In genomic region chr3R:12542947-12543346, dm6 we compare ENCODE assay signal across 1 fruit fly cellular context.
TF ChIP-seq lines count a peak whose summit lies in the region.

No protein-coding gene starts in this region.

TF ChIP-seq in whole organism, embryonic, 481 proteins besides CTCF, POLR2A, EP300 and RAD21 (continued from another document):
- TF ChIP-seq exex (tag; optimal IDR thresholded peaks at IDR 0.05; lab: Kevin White, UChicago) (no peak), CG7556 (GFP tag; optimal IDR thresholded peaks at IDR 0.05; lab: Kevin White, UChicago) (peak; percentile 63), HHEX (GFP tag; optimal IDR thresholded peaks at IDR 0.05; lab: Kevin White, UChicago) (peak; percentile 37), slbo (GFP tag; IDR thresholded peaks at IDR 0.05; lab: Robert Waterston, UW) (peak; percentile 32; the same call in 1 of the 2 replicates), CG11504 (tag; optimal IDR thresholded peaks at IDR 0.05; lab: Kevin White, UChicago) (peak; percentile 66), CG10147 (GFP tag; optimal IDR thresholded peaks at IDR 0.05; lab: Kevin White, UChicago) (peak; percentile 26), Xbp1 (GFP tag; optimal IDR thresholded peaks at IDR 0.05; lab: Kevin White, UChicago) (peak; percentile 2), NfI (GFP tag; optimal IDR thresholded peaks at IDR 0.05; lab: Kevin White, UChicago) (peak; percentile 21), BtbVII (GFP tag; optimal IDR thresholded peaks at IDR 0.05; lab: Kevin White, UChicago) (peak; percentile 35), CG30431 (GFP tag; optimal IDR thresholded peaks at IDR 0.05; lab: Kevin White, UChicago) (no peak), lmd (GFP tag; IDR thresholded peaks at IDR 0.05; lab: Robert Waterston, UW) (peak; percentile 9; the same call in 1 of the 2 replicates), CG12299 (tag; optimal IDR thresholded peaks at IDR 0.05; lab: Kevin White, UChicago) (no peak), CG18619 (GFP tag; optimal IDR thresholded peaks at IDR 0.05; lab: Kevin White, UChicago) (peak; percentile 18), CG10543 (GFP tag; optimal IDR thresholded peaks at IDR 0.05; lab: Kevin White, UChicago) (peak; percentile 20), CG18599 (GFP tag; optimal IDR thresholded peaks at IDR 0.05; lab: Kevin White, UChicago) (peak; percentile 76), Sox102F (GFP tag; optimal IDR thresholded peaks at IDR 0.05; lab: Kevin White, UChicago) (peak; percentile 35), CG2678 (tag; optimal IDR thresholded peaks at IDR 0.05; lab: Kevin White, UChicago) (peak; percentile 72), danr (GFP tag; IDR thresholded peaks at IDR 0.05; lab: Robert Waterston, UW) (no peak), Oli (tag; optimal IDR thresholded peaks at IDR 0.05; lab: Kevin White, UChicago) (peak; percentile 24), Neu2 (GFP tag; optimal IDR thresholded peaks at IDR 0.05; lab: Kevin White, UChicago; ENCODE audit: borderline replicate concordance) (no peak), CG7839 (tag; optimal IDR thresholded peaks at IDR 0.05; lab: Kevin White, UChicago) (peak; percentile 56), dysf (GFP tag; IDR thresholded peaks at IDR 0.05; lab: Robert Waterston, UW) (peak; percentile 40; the same call in 2 of the 3 replicates), fd3F (GFP tag; optimal IDR thresholded peaks at IDR 0.05; lab: Kevin White, UChicago) (peak; percentile 11), Ets65A (GFP tag; lab: Kevin White, UChicago) (peak; percentile 85), gsb-n (tag; optimal IDR thresholded peaks at IDR 0.05; lab: Kevin White, UChicago) (no peak), al (GFP tag; IDR thresholded peaks at IDR 0.05; lab: Robert Waterston, UW) (no peak), CG15696 (tag; optimal IDR thresholded peaks at IDR 0.05; lab: Kevin White, UChicago) (no peak), CG12659 (GFP tag; optimal IDR thresholded peaks at IDR 0.05; lab: Kevin White, UChicago) (peak; percentile 14), nau (GFP tag; optimal IDR thresholded peaks at IDR 0.05; lab: Kevin White, UChicago) (no peak), Hr51 (GFP tag; optimal IDR thresholded peaks at IDR 0.05; lab: Kevin White, UChicago) (peak in 1 of 2 experiments; percentile 51), z (GFP tag; IDR thresholded peaks at IDR 0.05; lab: Robert Waterston, UW) (no peak), CG2120 (GFP tag; optimal IDR thresholded peaks at IDR 0.05; lab: Kevin White, UChicago) (peak; percentile 45), CG3847 (GFP tag; IDR thresholded peaks at IDR 0.05; lab: Robert Waterston, UW) (peak; percentile 15; the same call in 1 of the 2 replicates), Fer1 (GFP tag; optimal IDR thresholded peaks at IDR 0.05; lab: Kevin White, UChicago) (peak; percentile 75), Hmr (GFP tag; optimal IDR thresholded peaks at IDR 0.05; lab: Kevin White, UChicago) (peak; percentile 63), CG13624 (GFP tag; optimal IDR thresholded peaks at IDR 0.05; lab: Kevin White, UChicago) (no peak), Gsc (GFP tag; IDR thresholded peaks at IDR 0.05; lab: Robert Waterston, UW) (no peak), CG3726 (GFP tag; IDR thresholded peaks at IDR 0.05; lab: Robert Waterston, UW) (no peak), CG30403 (GFP tag; optimal IDR thresholded peaks at IDR 0.05; lab: Kevin White, UChicago) (peak; percentile 33), pzg (GFP tag; optimal IDR thresholded peaks at IDR 0.05; lab: Kevin White, UChicago) (no peak), B-H2 (GFP tag; optimal IDR thresholded peaks at IDR 0.05; lab: Kevin White, UChicago) (peak; percentile 3), cwo (GFP tag; optimal IDR thresholded peaks at IDR 0.05; lab: Kevin White, UChicago) (peak; percentile 63), CG9609 (GFP tag; optimal IDR thresholded peaks at IDR 0.05; lab: Kevin White, UChicago) (no peak), D19B (GFP tag; optimal IDR thresholded peaks at IDR 0.05; lab: Kevin White, UChicago) (no peak), CG15514 (GFP tag; optimal IDR thresholded peaks at IDR 0.05; lab: Kevin White, UChicago) (peak; percentile 35), org-1 (GFP tag; optimal IDR thresholded peaks at IDR 0.05; lab: Kevin White, UChicago) (peak; percentile 4), dmrt99B (tag; optimal IDR thresholded peaks at IDR 0.05; lab: Kevin White, UChicago) (peak; percentile 47), ERR (GFP tag; optimal IDR thresholded peaks at IDR 0.05; lab: Kevin White, UChicago) (no peak), CG6854 (GFP tag; optimal IDR thresholded peaks at IDR 0.05; lab: Kevin White, UChicago) (peak; percentile 37), CG32532 (GFP tag; IDR thresholded peaks at IDR 0.05; lab: Robert Waterston, UW) (no peak), CG17385 (GFP tag; optimal IDR thresholded peaks at IDR 0.05; lab: Kevin White, UChicago) (peak; percentile 16), Dbx (GFP tag; IDR thresholded peaks at IDR 0.05; lab: Robert Waterston, UW) (0 out of 3 replicates have a peak, but pooled peaks have one; percentile 46), Bgb (GFP tag; IDR thresholded peaks at IDR 0.05; lab: Robert Waterston, UW; ENCODE audit: partially characterized antibody) (no peak)
